Worm (Caenorhabditis elegans) whole organism, midembryonic: ENCODE measurements around the gene K11H12.11.

ENCODE experiments used
- flt-1 ChIP-seq: fragments of 200-800 bp; sonication (Bioruptor generic); IDR thresholded peaks from 2 replicates; pipeline ENCODE4 v1.3.6; 2022; ENCODE audit warnings: missing genetic modification characterization, missing compliant biosample characterization
- klf-2 ChIP-seq: fragments of 200-800 bp; sonication (Bioruptor generic); conservative IDR thresholded peaks from 2 replicates; pipeline ENCODE4 v1.3.6; 2022; ENCODE audit warnings: missing genetic modification reagents, missing genetic modification characterization, missing compliant biosample characterization

DNA sequence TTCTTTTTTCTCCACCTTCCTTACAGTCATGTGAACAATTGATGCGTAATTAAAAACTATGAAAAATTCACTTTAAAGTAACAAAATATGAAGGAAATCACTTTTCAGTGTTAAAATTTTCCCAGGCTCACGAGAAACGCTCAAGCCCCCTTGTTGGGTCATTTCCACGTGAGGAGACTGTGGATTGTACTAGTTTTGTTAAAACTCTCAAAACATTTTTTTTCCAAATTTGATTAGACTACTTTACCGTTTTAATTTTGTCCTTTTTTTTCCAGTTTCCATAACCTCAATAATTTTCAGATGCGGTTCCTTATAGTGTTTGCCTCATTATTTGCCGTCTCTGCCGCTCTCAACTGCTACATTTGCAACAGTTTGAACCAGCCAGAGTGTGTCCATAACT is 5.1 kb downstream of the K11H12.11 start, which contains the start of gene K11H12.7:
- TF ChIP-seq flt-1 (GFP tag; lab: Robert Waterston, UW) (no peak), klf-2 (GFP tag; lab: Robert Waterston, UW) (no peak)
